Fruit fly (Drosophila melanogaster) whole organism: ENCODE results near the gene Hsp22.

Experiments used
- CG8478 ChIP-seq: fragments of >200 bp; optimal IDR thresholded peaks from 2 replicates; lab custom pipeline; 2018; ENCODE audit warnings: inconsistent platforms
- Dll ChIP-seq: fragments of >200 bp; optimal IDR thresholded peaks from 2 replicates; lab custom pipeline; 2017
- EcR ChIP-seq, 2 experiments: fragments of >200 bp; optimal IDR thresholded peaks; 2 replicates each; lab custom pipeline; 2017; ENCODE audit warnings: missing biosample characterization in 2 of 2, missing genetic modification characterization in 2 of 2, missing genetic modification reagents in 2 of 2
- pan ChIP-seq: fragments of >200 bp; optimal IDR thresholded peaks from 2 replicates; lab custom pipeline; 2017
- psq ChIP-seq: fragments of >200 bp; optimal IDR thresholded peaks from 2 replicates; lab custom pipeline; 2017
- usp ChIP-seq: fragments of >200 bp; optimal IDR thresholded peaks from 2 replicates; lab custom pipeline; 2017; ENCODE audit warnings: missing biosample characterization, missing genetic modification characterization, mixed read lengths

Hsp22 gene

dm6 chr3L:9372278-9372975 lies at the start of gene Hsp22, which contains the start of the genes Hsp67Bc and CG4456:
TSS of gene Hsp22 (plus strand) at chr3L:9372931.
TSS of gene Hsp67Bc (minus strand) at chr3L:9372497.
TSS of gene CG4456 (plus strand) at chr3L:9372722.
- no peak for TF ChIP-seq Dll
- peak in 1 of 2 experiments; percentile 72 for TF ChIP-seq EcR (GFP tag; optimal IDR thresholded peaks at IDR 0.05; lab: Kevin White, UChicago)

- no peak for TF ChIP-seq EcR (GFP tag; optimal IDR thresholded peaks at IDR 0.05; lab: Kevin White, UChicago)
- no peak for TF ChIP-seq Dll
- TF ChIP-seq usp, result no peak
- TF ChIP-seq pan (lab: Kevin White, UChicago), result no peak
Observed at dm6 chr3L:9333745-9334382, 38.9 kb upstream of the Hsp22 start, which contains the start of gene PGRP-LA. TSS of gene PGRP-LA (plus strand) at chr3L:9334332.

dm6 chr3L:9335711-9336110 lies 37.0 kb upstream of the Hsp22 start:
- TF ChIP-seq usp (no peak), Dll (peak; percentile 47), psq (lab: Kevin White, UChicago) (no peak), EcR (GFP tag; optimal IDR thresholded peaks at IDR 0.05; lab: Kevin White, UChicago) (peak in 1 of 2 experiments; percentile 34)

- no peak for TF ChIP-seq psq (lab: Kevin White, UChicago)
- no peak for TF ChIP-seq EcR (GFP tag; optimal IDR thresholded peaks at IDR 0.05; lab: Kevin White, UChicago)
- TF ChIP-seq CG8478 (lab: Kevin White, UChicago), result no peak
- TF ChIP-seq pan (lab: Kevin White, UChicago), result no peak
- no peak for TF ChIP-seq Dll
- no peak for TF ChIP-seq usp
Observed at dm6 chr3L:9337942-9338468, 34.7 kb upstream of the Hsp22 start.

DNA sequence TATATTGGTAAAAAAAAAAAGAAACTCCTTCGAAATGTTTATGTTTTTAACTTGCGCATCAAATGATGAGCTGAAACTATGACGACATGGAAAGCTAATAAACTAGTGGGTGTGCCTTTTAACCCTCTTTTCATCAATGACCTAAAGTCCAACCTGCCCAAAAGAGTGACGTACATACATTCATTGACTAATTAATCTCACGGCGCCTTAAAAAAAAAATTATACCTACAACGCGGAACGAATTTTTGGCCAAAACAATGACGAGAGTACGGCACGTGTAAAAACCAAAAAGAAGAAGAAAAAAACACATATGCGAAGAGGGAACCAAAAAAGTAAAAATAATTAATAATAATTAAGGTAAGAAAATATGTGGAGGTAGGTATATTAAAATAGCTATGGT lies 34.2 kb upstream of the Hsp22 start, which contains the start of gene PGRP-LC:
PGRP-LC (plus strand) TSS at position 301 of the 400 bp plus-strand sequence.
- TF ChIP-seq psq (lab: Kevin White, UChicago), result no peak
- TF ChIP-seq Dll, result no peak
- no peak for TF ChIP-seq CG8478 (lab: Kevin White, UChicago)
- TF ChIP-seq pan (lab: Kevin White, UChicago), result no peak
- no peak for TF ChIP-seq usp
- no peak for TF ChIP-seq EcR (GFP tag; optimal IDR thresholded peaks at IDR 0.05; lab: Kevin White, UChicago)

- no peak for TF ChIP-seq usp
- no peak for TF ChIP-seq EcR (GFP tag; optimal IDR thresholded peaks at IDR 0.05; lab: Kevin White, UChicago)
- no peak for TF ChIP-seq Dll
- no peak for TF ChIP-seq psq (lab: Kevin White, UChicago)
- TF ChIP-seq CG8478 (lab: Kevin White, UChicago), result no peak
- TF ChIP-seq pan (lab: Kevin White, UChicago), result no peak
Observed at dm6 chr3L:9339021-9339420, 33.7 kb upstream of the Hsp22 start.

dm6 chr3L:9340232-9340631 lies 32.5 kb upstream of the Hsp22 start:
- TF ChIP-seq Dll (no peak), usp (no peak), psq (lab: Kevin White, UChicago) (no peak)

DNA sequence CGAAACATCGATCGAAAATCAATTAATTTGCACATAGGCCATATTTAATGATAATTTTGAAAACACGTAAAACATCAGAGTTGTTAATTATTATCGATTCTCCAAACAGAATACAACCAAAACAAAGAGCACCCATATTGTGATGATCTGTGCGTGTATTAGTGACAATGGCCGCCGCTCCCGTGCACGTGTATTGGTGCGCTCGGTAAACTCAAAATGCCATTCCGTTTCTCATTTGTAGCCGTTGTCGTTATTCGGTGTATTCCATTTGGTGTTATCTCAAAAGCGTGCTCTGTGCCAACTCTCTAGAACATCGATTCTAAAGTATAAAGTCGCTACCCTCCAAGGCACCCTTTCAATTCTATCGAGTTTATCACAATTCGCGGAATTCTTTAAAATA lies 31.9 kb upstream of the Hsp22 start:
- TF ChIP-seq EcR (GFP tag; optimal IDR thresholded peaks at IDR 0.05; lab: Kevin White, UChicago), result no peak
- TF ChIP-seq Dll, result no peak
- TF ChIP-seq psq (lab: Kevin White, UChicago), result no peak
- TF ChIP-seq CG8478 (lab: Kevin White, UChicago), result no peak
- no peak for TF ChIP-seq usp
- TF ChIP-seq pan (lab: Kevin White, UChicago), result no peak

DNA sequence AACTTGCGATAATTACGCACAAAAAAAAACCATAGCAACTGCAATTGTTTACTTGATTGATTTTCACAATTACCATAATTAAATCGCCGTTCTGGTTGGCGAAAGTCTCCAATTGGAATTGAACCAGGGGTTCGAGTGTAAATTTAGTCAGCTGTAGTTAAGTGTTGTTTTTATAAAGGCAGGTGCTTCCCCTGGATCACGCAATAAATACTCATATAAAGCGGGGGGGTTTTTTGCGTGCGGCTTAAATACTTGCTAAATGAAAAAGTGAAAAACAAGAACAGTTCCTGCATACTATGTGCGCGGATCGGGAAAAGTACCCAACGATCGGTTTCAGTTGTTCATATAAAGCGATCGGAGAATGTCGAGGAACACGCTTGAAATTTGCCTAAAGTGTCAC lies 28.8 kb upstream of the Hsp22 start:
- no peak for TF ChIP-seq usp

dm6 chr3L:9345157-9345556 lies 27.6 kb upstream of the Hsp22 start:
- TF ChIP-seq pan (lab: Kevin White, UChicago) (no peak), EcR (GFP tag; optimal IDR thresholded peaks at IDR 0.05; lab: Kevin White, UChicago) (no peak), usp (no peak), Dll (no peak), psq (lab: Kevin White, UChicago) (no peak)

dm6 chr3L:9349314-9349733 lies 23.4 kb upstream of the Hsp22 start, which contains the start of gene PGRP-LF:
TSS of gene PGRP-LF (plus strand) at chr3L:9349609.
- TF ChIP-seq EcR (GFP tag; optimal IDR thresholded peaks at IDR 0.05; lab: Kevin White, UChicago) (no peak), usp (no peak), psq (lab: Kevin White, UChicago) (no peak), pan (lab: Kevin White, UChicago) (no peak), Dll (no peak), CG8478 (lab: Kevin White, UChicago) (no peak)

DNA sequence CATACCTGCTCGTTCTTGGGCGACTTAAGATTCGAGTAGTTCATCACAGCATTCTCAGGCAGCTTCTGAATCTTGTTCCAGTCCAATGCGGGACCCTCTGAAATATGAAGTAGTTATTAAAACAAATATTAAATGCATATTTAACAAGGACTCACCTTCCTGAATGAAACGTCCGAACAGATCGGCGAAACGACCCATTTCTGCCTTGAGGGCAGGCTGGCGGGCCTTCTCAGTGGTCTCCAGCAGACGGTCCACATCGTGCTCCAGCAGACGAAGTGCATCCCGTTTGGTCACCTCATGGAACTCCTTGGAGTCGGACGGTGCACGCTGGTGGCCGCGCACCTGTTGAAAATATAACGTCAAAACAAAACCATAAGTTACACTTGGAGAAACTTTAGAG lies 19.0 kb upstream of the Hsp22 start, which contains the start of gene CG32040:
CG32040 (plus strand) TSS at position 301 of the 400 bp plus-strand sequence.
- TF ChIP-seq EcR (GFP tag; optimal IDR thresholded peaks at IDR 0.05; lab: Kevin White, UChicago), result no peak
- TF ChIP-seq CG8478 (lab: Kevin White, UChicago), result no peak

DNA sequence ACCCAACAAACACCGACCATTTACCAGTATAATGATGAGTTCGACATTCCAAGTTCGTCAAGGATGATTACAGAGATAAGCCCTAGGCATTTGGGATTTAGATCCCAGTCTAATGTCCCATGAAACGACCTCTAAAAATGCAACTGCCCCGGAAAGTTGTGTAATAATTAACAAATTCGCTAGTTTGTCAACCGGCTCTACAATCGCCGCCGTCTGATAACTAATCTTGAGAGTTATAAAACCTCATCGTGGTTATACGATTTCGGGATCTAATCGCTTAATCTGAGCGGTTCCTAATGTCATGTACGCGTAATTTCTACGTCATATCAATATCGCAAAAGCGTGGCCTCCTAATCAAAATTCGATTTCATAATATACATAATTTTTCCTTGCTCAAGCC lies 17.2 kb upstream of the Hsp22 start:
- no peak for TF ChIP-seq usp
- no peak for TF ChIP-seq Dll
- TF ChIP-seq pan (lab: Kevin White, UChicago), result no peak
- no peak for TF ChIP-seq psq (lab: Kevin White, UChicago)
- TF ChIP-seq EcR (GFP tag; optimal IDR thresholded peaks at IDR 0.05; lab: Kevin White, UChicago), result no peak
- no peak for TF ChIP-seq CG8478 (lab: Kevin White, UChicago)
